Fruit fly (Drosophila melanogaster): ENCODE measurements around the gene CheB38a.

Gene CheB38a

DNA sequence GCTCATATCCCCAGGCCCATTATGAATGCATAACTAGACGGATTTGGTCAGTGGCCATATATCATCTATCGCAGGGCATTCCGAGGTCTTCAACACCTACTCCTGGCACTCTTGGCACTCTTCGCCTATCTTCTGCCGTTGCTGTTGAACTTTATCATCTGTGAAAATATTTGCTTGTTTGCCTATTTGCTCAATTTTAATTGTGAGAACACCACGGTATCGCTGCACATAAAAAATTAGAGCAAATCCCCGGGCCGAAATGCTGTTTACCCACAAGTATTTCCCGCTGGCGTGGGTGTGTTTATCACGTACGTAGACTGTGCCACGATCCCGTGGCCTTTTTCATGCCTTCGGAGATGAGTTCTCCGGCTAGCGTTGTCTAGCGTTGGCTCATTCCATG is 37.6 kb downstream of the CheB38a start (continued):
- TF ChIP-seq CG12769 (tag; optimal IDR thresholded peaks at IDR 0.05): peak; percentile 86
- TF ChIP-seq twi (tag; optimal IDR thresholded peaks at IDR 0.05): peak; percentile 65
- peak; percentile 56 for TF ChIP-seq bcd (GFP tag; optimal IDR thresholded peaks at IDR 0.05)
- TF ChIP-seq CG11696 (GFP tag; IDR thresholded peaks at IDR 0.05): 0 out of 2 replicates have a peak, but pooled peaks have one; percentile 22
- TF ChIP-seq jigr1 (GFP tag; IDR thresholded peaks at IDR 0.05): no peak
- peak; percentile 32 for TF ChIP-seq CG7839 (tag; optimal IDR thresholded peaks at IDR 0.05)
- no peak for TF ChIP-seq CG14667 (GFP tag; IDR thresholded peaks at IDR 0.05)
- TF ChIP-seq dan (GFP tag; IDR thresholded peaks at IDR 0.05): no peak
- TF ChIP-seq CTCF (GFP tag; optimal IDR thresholded peaks at IDR 0.05): no peak
- TF ChIP-seq CG2678 (tag; optimal IDR thresholded peaks at IDR 0.05): peak; percentile 79
- no peak for TF ChIP-seq ro (GFP tag; IDR thresholded peaks at IDR 0.05)
- peak; percentile 53; the same call in 1 of the 2 replicates for TF ChIP-seq CG4360 (GFP tag; IDR thresholded peaks at IDR 0.05)
- TF ChIP-seq CG13424 (tag; optimal IDR thresholded peaks at IDR 0.05): peak; percentile 58
- TF ChIP-seq CG12219 (GFP tag; optimal IDR thresholded peaks at IDR 0.05): peak; percentile 51
- no peak for TF ChIP-seq Scr (GFP tag; IDR thresholded peaks at IDR 0.05; ENCODE audit: partially characterized antibody)
- TF ChIP-seq CG10654 (GFP tag; optimal IDR thresholded peaks at IDR 0.05): peak; percentile 32
- TF ChIP-seq sens-2 (GFP tag; IDR thresholded peaks at IDR 0.05): no peak
- peak; percentile 91 for TF ChIP-seq CG7987 (GFP tag; optimal IDR thresholded peaks at IDR 0.05)
- peak; percentile 88 for TF ChIP-seq CG12071 (GFP tag; optimal IDR thresholded peaks at IDR 0.05)
- TF ChIP-seq Myb (GFP tag; optimal IDR thresholded peaks at IDR 0.05): peak; percentile 4
- TF ChIP-seq lov (optimal IDR thresholded peaks at IDR 0.05): no peak
- no peak for TF ChIP-seq lov (GFP tag; IDR thresholded peaks at IDR 0.05)
- TF ChIP-seq zfh1 (GFP tag; IDR thresholded peaks at IDR 0.05): peak; percentile 74; the same call in 2 of the 3 replicates
- TF ChIP-seq inv (GFP tag; IDR thresholded peaks at IDR 0.05; ENCODE audit: partially characterized antibody): no peak
- TF ChIP-seq fd102C (GFP tag; optimal IDR thresholded peaks at IDR 0.05): peak; percentile 95
- TF ChIP-seq gcm2 (GFP tag; optimal IDR thresholded peaks at IDR 0.05): no peak
- TF ChIP-seq CG4854 (GFP tag; optimal IDR thresholded peaks at IDR 0.05): peak; percentile 59
- no peak for TF ChIP-seq pros (GFP tag; optimal IDR thresholded peaks at IDR 0.05)
- no peak for TF ChIP-seq CG42726 (GFP tag; IDR thresholded peaks at IDR 0.05; ENCODE audit: partially characterized antibody)
- TF ChIP-seq disco-r (GFP tag; optimal IDR thresholded peaks at IDR 0.05): peak; percentile 66
- TF ChIP-seq Awh (GFP tag; IDR thresholded peaks at IDR 0.05): peak; percentile 62
- TF ChIP-seq slbo (GFP tag; IDR thresholded peaks at IDR 0.05): no peak
- TF ChIP-seq ERR (GFP tag; optimal IDR thresholded peaks at IDR 0.05): no peak
- TF ChIP-seq Tbp (GFP tag; optimal IDR thresholded peaks at IDR 0.05): no peak
- TF ChIP-seq CG6689 (GFP tag; IDR thresholded peaks at IDR 0.05): peak; percentile 33; the same call in 1 of the 2 replicates
- TF ChIP-seq CG9727 (GFP tag; optimal IDR thresholded peaks at IDR 0.05): peak; percentile 87
- peak; percentile 59 for TF ChIP-seq CG8359 (GFP tag; optimal IDR thresholded peaks at IDR 0.05; ENCODE audit: borderline replicate concordance)
- TF ChIP-seq CG7786 (GFP tag; optimal IDR thresholded peaks at IDR 0.05): peak; percentile 28
- no peak for TF ChIP-seq tgo (GFP tag; IDR thresholded peaks at IDR 0.05)
- TF ChIP-seq zf30C (GFP tag; optimal IDR thresholded peaks at IDR 0.05): no peak
- TF ChIP-seq dpn (GFP tag; optimal IDR thresholded peaks at IDR 0.05): peak; percentile 7 to 46
- no peak for TF ChIP-seq nom (GFP tag; optimal IDR thresholded peaks at IDR 0.05)
- peak; percentile 53 for TF ChIP-seq Hey (tag; optimal IDR thresholded peaks at IDR 0.05)
- peak; percentile 44 for TF ChIP-seq CG4328 (GFP tag; optimal IDR thresholded peaks at IDR 0.05)
- TF ChIP-seq zen (tag; optimal IDR thresholded peaks at IDR 0.05): peak; percentile 67
- TF ChIP-seq trh (GFP tag; optimal IDR thresholded peaks at IDR 0.05): peak; percentile 7
- no peak for TF ChIP-seq chn (GFP tag; optimal IDR thresholded peaks at IDR 0.05)
- TF ChIP-seq CG1024 (GFP tag; IDR thresholded peaks at IDR 0.05): peak; percentile 52; the same call in 1 of the 2 replicates
- peak; percentile 4 for TF ChIP-seq CG17829 (tag; optimal IDR thresholded peaks at IDR 0.05)
- TF ChIP-seq CG31224 (GFP tag; IDR thresholded peaks at IDR 0.05): no peak
- TF ChIP-seq lola (GFP tag; optimal IDR thresholded peaks at IDR 0.05): peak in 1 of 3 experiments; percentile 53
- TF ChIP-seq so (GFP tag; IDR thresholded peaks at IDR 0.05): 0 out of 3 replicates have a peak, but pooled peaks have one; percentile 30

Data from whole organism, embryonic.